Fruit fly (Drosophila melanogaster) Kc167 (cell line): ENCODE measurements around the gene Mipp1.

ENCODE experiments used
- Myc ChIP-seq: fragments of >200 bp; optimal IDR thresholded peaks from 2 replicates; lab custom pipeline; 2017; ENCODE audit warnings: missing external identifiers
- Sin3A ChIP-seq: fragments of >200 bp; optimal IDR thresholded peaks from 2 replicates; lab custom pipeline; 2018; ENCODE audit warnings: missing external identifiers
- h ChIP-seq: fragments of >200 bp; optimal IDR thresholded peaks from 3 replicates; lab custom pipeline; 2018; ENCODE audit warnings: missing external identifiers
- insv ChIP-seq: fragments of >200 bp; optimal IDR thresholded peaks from 3 replicates; lab custom pipeline; 2018; ENCODE audit warnings: missing external identifiers
- psq ChIP-seq: fragments of >200 bp; optimal IDR thresholded peaks from 2 replicates; lab custom pipeline; 2017; ENCODE audit warnings: missing external identifiers
- ttk ChIP-seq: sonication (Bioruptor generic); optimal IDR thresholded peaks from 2 replicates; lab custom pipeline; 2017; ENCODE audit warnings: missing external identifiers

The Mipp1 gene

dm6 chr3L:16563361-16563760, 9.8 kb downstream of the Mipp1 start:
- no peak for TF ChIP-seq insv
- no peak for TF ChIP-seq h (lab: Kevin White, UChicago)
- no peak for TF ChIP-seq Myc
- no peak for TF ChIP-seq ttk
- no peak for TF ChIP-seq psq (lab: Kevin White, UChicago)
- TF ChIP-seq Sin3A (lab: Kevin White, UChicago): no peak

- TF ChIP-seq psq (lab: Kevin White, UChicago) (no peak), h (lab: Kevin White, UChicago) (no peak), Myc (no peak), Sin3A (lab: Kevin White, UChicago) (no peak), ttk (no peak), insv (no peak)
These were observed 16.6 kb downstream of the Mipp1 start, which contains the start of gene CG4229 for dm6 chr3L:16556523-16556922. CG4229 (plus strand) TSS chr3L:16556823.

dm6 chr3L:16546159-16546558, 27.0 kb downstream of the Mipp1 start:
- TF ChIP-seq psq (lab: Kevin White, UChicago) (no peak), insv (no peak), Myc (no peak), h (lab: Kevin White, UChicago) (no peak), ttk (no peak), Sin3A (lab: Kevin White, UChicago) (no peak)

dm6 chr3L:16545511-16545910, 27.6 kb downstream of the Mipp1 start, which contains the start of gene CG13033:
CG13033 (minus strand) TSS chr3L:16545628.
- TF ChIP-seq Myc: no peak
- no peak for TF ChIP-seq h (lab: Kevin White, UChicago)
- no peak for TF ChIP-seq Sin3A (lab: Kevin White, UChicago)
- TF ChIP-seq insv: no peak
- TF ChIP-seq psq (lab: Kevin White, UChicago): no peak
- no peak for TF ChIP-seq ttk

dm6 chr3L:16544220-16544619, 28.9 kb downstream of the Mipp1 start:
- TF ChIP-seq psq (lab: Kevin White, UChicago): no peak
- TF ChIP-seq Sin3A (lab: Kevin White, UChicago): no peak
- TF ChIP-seq insv: no peak
- no peak for TF ChIP-seq Myc
- TF ChIP-seq ttk: no peak
- TF ChIP-seq h (lab: Kevin White, UChicago): no peak

- no peak for TF ChIP-seq h (lab: Kevin White, UChicago)
- TF ChIP-seq Myc: no peak
- no peak for TF ChIP-seq ttk
- no peak for TF ChIP-seq psq (lab: Kevin White, UChicago)
- no peak for TF ChIP-seq Sin3A (lab: Kevin White, UChicago)
- TF ChIP-seq insv: no peak
These were observed 30.0 kb downstream of the Mipp1 start, which contains the start of gene CG43373 for dm6 chr3L:16542998-16543624. CG43373 (minus strand) TSS chr3L:16543370.

- no peak for TF ChIP-seq Myc
- TF ChIP-seq insv: no peak
- no peak for TF ChIP-seq h (lab: Kevin White, UChicago)
- no peak for TF ChIP-seq psq (lab: Kevin White, UChicago)
- no peak for TF ChIP-seq Sin3A (lab: Kevin White, UChicago)
- no peak for TF ChIP-seq ttk
These were observed 39.2 kb downstream of the Mipp1 start for dm6 chr3L:16533932-16534331.
